Worm (Caenorhabditis elegans) whole organism, L2 larva: ENCODE data around the gene F01E11.3.

Source experiments
- F13H6.1 ChIP-seq: sonication (generic microtip); optimal IDR thresholded peaks from 2 replicates; lab custom pipeline; 2016; ENCODE audit warnings: missing genetic modification characterization, missing compliant biosample characterization
- Y55F3AM.14 ChIP-seq: fragments of 200-800 bp; sonication (Bioruptor generic); optimal IDR thresholded peaks from 2 replicates; lab custom pipeline; 2018; ENCODE audit warnings: mild to moderate bottlenecking, missing genetic modification characterization, missing compliant biosample characterization
- blmp-1 ChIP-seq: sonication (generic microtip); optimal IDR thresholded peaks from 2 replicates; lab custom pipeline; 2017; ENCODE audit warnings: missing genetic modification characterization, mild to moderate bottlenecking, missing compliant biosample characterization, antibody characterized with exemption, moderate library complexity; ENCODE audit not compliant: insufficient read depth
- ceh-82 ChIP-seq: fragments of 150-350 bp; optimal IDR thresholded peaks from 2 replicates; lab custom pipeline; 2014; ENCODE audit warnings: missing biosample characterization, missing genetic modification characterization
- dmd-4 ChIP-seq: sonication (generic microtip); optimal IDR thresholded peaks from 2 replicates; lab custom pipeline; 2017; ENCODE audit warnings: missing biosample characterization, missing genetic modification characterization
- egl-27 ChIP-seq: sonication (generic microtip); optimal IDR thresholded peaks from 3 replicates; lab custom pipeline; 2017; ENCODE audit warnings: missing biosample characterization, missing genetic modification reagents, missing genetic modification characterization
- fos-1 ChIP-seq: fragments of 150-350 bp; optimal IDR thresholded peaks from 2 replicates; lab custom pipeline; 2014; ENCODE audit warnings: missing biosample characterization, missing genetic modification characterization
- lin-13 ChIP-seq: fragments of 150-350 bp; optimal IDR thresholded peaks from 2 replicates; lab custom pipeline; 2014; ENCODE audit warnings: missing biosample characterization, missing genetic modification reagents, missing genetic modification characterization
- lsy-2 ChIP-seq, 2 experiments: fragments of 150-350 bp in 1 of 2; sonication (generic microtip) in 1 of 2; optimal IDR thresholded peaks; 2 replicates each; lab custom pipeline; 2014 to 2017; ENCODE audit warnings: missing biosample characterization in 2 of 2, missing genetic modification characterization in 2 of 2
- mab-5 ChIP-seq: fragments of 150-350 bp; optimal IDR thresholded peaks from 2 replicates; lab custom pipeline; 2014; ENCODE audit warnings: missing biosample characterization, missing genetic modification characterization
- nhr-129 ChIP-seq: fragments of 150-350 bp; optimal IDR thresholded peaks from 2 replicates; lab custom pipeline; 2014; ENCODE audit warnings: missing biosample characterization, missing genetic modification characterization
- nhr-237 ChIP-seq: fragments of 150-350 bp; optimal IDR thresholded peaks from 2 replicates; lab custom pipeline; 2014; ENCODE audit warnings: missing biosample characterization, missing genetic modification characterization
- peb-1 ChIP-seq: fragments of 150-350 bp; optimal IDR thresholded peaks from 2 replicates; lab custom pipeline; 2014; ENCODE audit warnings: missing biosample characterization, missing genetic modification characterization
- skn-1 ChIP-seq: sonication (generic microtip); optimal IDR thresholded peaks from 2 replicates; lab custom pipeline; 2017; ENCODE audit warnings: missing biosample characterization, missing genetic modification characterization
- snpc-4 ChIP-seq: fragments of 150-350 bp; optimal IDR thresholded peaks from 2 replicates; lab custom pipeline; 2014; ENCODE audit warnings: missing biosample characterization, missing genetic modification characterization
- unc-55 ChIP-seq: fragments of 150-350 bp; sonication (generic microtip); optimal IDR thresholded peaks from 3 replicates; lab custom pipeline; 2014; ENCODE audit warnings: missing biosample characterization, missing genetic modification reagents, missing genetic modification characterization
- unc-62 ChIP-seq: fragments of 150-350 bp; optimal IDR thresholded peaks from 2 replicates; lab custom pipeline; 2014; ENCODE audit warnings: missing biosample characterization, missing genetic modification reagents, missing genetic modification characterization
- zag-1 ChIP-seq: fragments of 150-350 bp; optimal IDR thresholded peaks from 2 replicates; lab custom pipeline; 2014; ENCODE audit warnings: missing biosample characterization, missing genetic modification characterization
- ztf-1 ChIP-seq: fragments of 200-800 bp; sonication (Bioruptor generic); conservative IDR thresholded peaks from 2 replicates; pipeline ENCODE4 v1.3.6; 2022; ENCODE audit warnings: missing genetic modification characterization, missing compliant biosample characterization

Gene F01E11.3

ce11 chrX:7019733-7020132 is 52.6 kb downstream of the F01E11.3 start, which contains the start of gene cah-5:
TSS of gene cah-5 (plus strand) at chrX:7020033.
- no peak for TF ChIP-seq lsy-2 (tag; optimal IDR thresholded peaks at IDR 0.05; lab: Kevin White, UChicago)
- no peak for TF ChIP-seq egl-27 (tag; lab: Kevin White, UChicago)
- TF ChIP-seq unc-62 (GFP tag; lab: Kevin White, UChicago), result no peak
- no peak for TF ChIP-seq peb-1
- no peak for TF ChIP-seq fos-1 (tag; lab: Kevin White, UChicago)
- TF ChIP-seq blmp-1 (tag; lab: Kevin White, UChicago), result no peak

ce11 chrX:7028836-7029235 is 61.7 kb downstream of the F01E11.3 start, which contains the start of gene flp-26:
TSS of gene flp-26 (plus strand) at chrX:7029136.
- TF ChIP-seq nhr-129 (tag; lab: Kevin White, UChicago) (no peak), unc-55 (no peak), Y55F3AM.14 (GFP tag; lab: Kevin White, UChicago) (no peak), F13H6.1 (tag; lab: Kevin White, UChicago) (no peak), mab-5 (no peak), snpc-4 (no peak), ztf-1 (GFP tag; lab: Robert Waterston, UW) (no peak), ceh-82 (tag; lab: Kevin White, UChicago) (no peak), lin-13 (GFP tag; lab: Kevin White, UChicago) (no peak), nhr-237 (tag; lab: Kevin White, UChicago) (no peak), dmd-4 (tag; lab: Kevin White, UChicago) (no peak), skn-1 (tag; lab: Kevin White, UChicago) (no peak), zag-1 (tag; lab: Kevin White, UChicago) (no peak)
